Fruit fly (Drosophila melanogaster) S2 (cell line): ENCODE results near the gene sqd.

Experiments used
- CG8478 ChIP-seq: fragments of >200 bp; optimal IDR thresholded peaks from 2 replicates; lab custom pipeline; 2018
- CTCF ChIP-seq, 2 experiments: fragments of >200 bp; optimal IDR thresholded peaks; 2 replicates each; lab custom pipeline; 2018

DNA sequence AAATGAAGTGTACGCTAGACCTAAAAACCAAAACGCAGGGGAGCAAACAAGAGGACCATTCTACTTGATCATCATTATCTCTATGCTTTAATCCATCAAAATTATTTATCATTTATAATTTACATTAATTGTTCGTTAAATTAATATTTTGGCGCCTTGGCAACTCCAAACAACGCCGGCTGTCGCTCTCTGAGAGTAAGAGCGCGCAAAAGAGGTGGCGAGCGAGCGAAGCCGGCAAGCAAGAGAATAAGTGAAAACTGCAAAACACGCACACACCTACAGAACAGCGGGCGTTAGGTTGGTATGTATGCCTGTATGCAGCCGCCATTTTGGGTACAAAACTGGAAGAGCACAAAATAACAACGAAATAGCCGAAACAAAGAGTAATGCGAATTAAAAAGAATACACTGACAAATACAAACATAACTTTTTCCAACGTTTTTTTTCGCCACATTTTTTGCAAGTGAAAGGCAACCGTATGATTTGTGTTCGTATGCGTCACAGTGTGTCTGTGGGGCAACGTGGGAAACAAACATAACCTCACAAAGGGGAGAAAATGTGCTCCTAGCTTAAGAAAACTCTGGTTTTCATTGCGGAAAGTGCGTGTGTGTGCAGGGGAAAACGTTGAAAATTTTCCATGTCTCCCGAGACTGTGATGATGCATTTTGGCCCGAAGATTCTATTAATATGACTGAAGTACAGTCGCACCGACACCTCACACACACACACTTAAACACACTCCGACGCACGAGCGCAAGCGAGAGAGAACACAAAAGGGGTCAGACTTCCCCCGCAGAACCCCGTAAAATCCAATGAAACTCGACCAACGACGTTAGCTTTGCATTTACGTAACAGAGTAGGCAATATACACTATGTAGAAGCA is 1.1 kb downstream of the sqd start:
- TF ChIP-seq CG8478 (lab: Kevin White, UChicago) (no peak), CTCF (optimal IDR thresholded peaks at IDR 0.05; lab: Kevin White, UChicago) (no peak)
